Worm (Caenorhabditis elegans): ENCODE measurements around the gene F55B12.2.

Gene F55B12.2

DNA sequence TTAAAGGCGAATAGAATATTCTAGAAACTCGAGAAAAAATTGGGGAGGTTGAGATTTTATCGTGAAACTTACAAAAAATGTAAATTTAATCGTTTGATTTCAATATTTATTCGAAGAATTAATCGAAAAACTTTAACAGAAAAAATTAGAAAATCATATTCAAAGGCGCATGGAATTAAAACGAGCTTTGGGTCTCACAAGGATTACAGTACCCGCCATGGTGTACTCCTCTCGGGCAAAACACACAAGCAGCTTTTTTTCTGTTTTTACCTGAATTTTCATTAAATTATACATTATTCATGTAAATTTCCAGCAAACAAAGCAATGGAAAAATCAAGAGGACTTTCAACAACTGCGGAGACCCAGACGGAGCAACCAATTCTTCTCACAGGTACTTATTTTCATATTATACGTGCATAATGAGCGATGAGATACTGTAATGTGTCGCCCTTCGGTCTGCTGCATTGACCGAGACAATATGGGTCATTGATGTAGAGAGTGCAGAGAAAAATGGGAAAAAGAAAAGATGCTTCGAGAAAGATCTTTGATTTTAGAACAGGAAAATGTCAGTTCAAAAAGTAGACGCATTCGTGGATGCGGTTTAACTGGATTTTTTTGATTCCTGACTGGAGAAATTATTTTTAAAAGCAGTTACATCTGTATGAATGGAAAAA, 29.4 kb downstream of the F55B12.2 start, which contains the start of the genes F53C11.4 and F53C11.5 (continued):
- no peak for TF ChIP-seq sup-37 (GFP tag; optimal IDR thresholded peaks at IDR 0.05)
- no peak for TF ChIP-seq lin-13 (GFP tag; optimal IDR thresholded peaks at IDR 0.05)
- no peak for TF ChIP-seq ceh-8 (GFP tag; optimal IDR thresholded peaks at IDR 0.05)
- TF ChIP-seq efl-3 (GFP tag; optimal IDR thresholded peaks at IDR 0.05): no peak
- peak; percentile 10 for TF ChIP-seq skn-1 (tag; optimal IDR thresholded peaks at IDR 0.05)
- no peak for TF ChIP-seq fkh-8 (tag; optimal IDR thresholded peaks at IDR 0.05)
- peak; percentile 34 for TF ChIP-seq rnt-1 (tag; optimal IDR thresholded peaks at IDR 0.05)
- no peak for TF ChIP-seq nhr-77 (tag; optimal IDR thresholded peaks at IDR 0.05)
- no peak for TF ChIP-seq nhr-47 (tag; optimal IDR thresholded peaks at IDR 0.05)
- no peak for TF ChIP-seq mef-2 (tag; optimal IDR thresholded peaks at IDR 0.05)
- TF ChIP-seq ztf-4 (tag; optimal IDR thresholded peaks at IDR 0.05): no peak
- no peak for TF ChIP-seq hlh-4 (tag; optimal IDR thresholded peaks at IDR 0.05)
- peak; percentile 2 for TF ChIP-seq unc-86 (tag; optimal IDR thresholded peaks at IDR 0.05)
- TF ChIP-seq elt-3 (tag; optimal IDR thresholded peaks at IDR 0.05): peak in 2 of 6 experiments; percentile 31 to 40
- TF ChIP-seq alr-1 (tag; optimal IDR thresholded peaks at IDR 0.05; ENCODE audit: borderline replicate concordance): no peak
- no peak for TF ChIP-seq unc-30 (tag; optimal IDR thresholded peaks at IDR 0.05)
- no peak for TF ChIP-seq hlh-17 (GFP tag; optimal IDR thresholded peaks at IDR 0.05; ENCODE audit: borderline replicate concordance)
- TF ChIP-seq tlp-1 (tag; optimal IDR thresholded peaks at IDR 0.05): no peak
- no peak for TF ChIP-seq nhr-90 (tag; optimal IDR thresholded peaks at IDR 0.05; ENCODE audit: poor library complexity)
- no peak for TF ChIP-seq swsn-7 (tag; optimal IDR thresholded peaks at IDR 0.05)
- no peak for TF ChIP-seq ets-5 (GFP tag; IDR thresholded peaks at IDR 0.05)
- TF ChIP-seq nhr-76 (tag; optimal IDR thresholded peaks at IDR 0.05): no peak
- TF ChIP-seq lir-3 (tag; optimal IDR thresholded peaks at IDR 0.05; ENCODE audit: poor library complexity): peak; percentile 15
- no peak for TF ChIP-seq C34B4.2 (tag; optimal IDR thresholded peaks at IDR 0.05)
- TF ChIP-seq nhr-237 (tag; optimal IDR thresholded peaks at IDR 0.05): no peak
- TF ChIP-seq aly-2 (tag; optimal IDR thresholded peaks at IDR 0.05): no peak
- TF ChIP-seq pqm-1 (tag; optimal IDR thresholded peaks at IDR 0.05): peak; percentile 23
- no peak for TF ChIP-seq lin-15B (tag; optimal IDR thresholded peaks at IDR 0.05)
- no peak for TF ChIP-seq unc-130 (tag; optimal IDR thresholded peaks at IDR 0.05)
- no peak for TF ChIP-seq C16A3.4 (tag; optimal IDR thresholded peaks at IDR 0.05)
- TF ChIP-seq ceh-90 (tag; optimal IDR thresholded peaks at IDR 0.05): no peak
- no peak for TF ChIP-seq zip-4 (GFP tag; optimal IDR thresholded peaks at IDR 0.05)
- no peak for TF ChIP-seq fkh-4 (tag; optimal IDR thresholded peaks at IDR 0.05; ENCODE audit: borderline replicate concordance)
- peak; percentile 53 to 81 for TF ChIP-seq lsy-2 (tag; optimal IDR thresholded peaks at IDR 0.05)
- TF ChIP-seq nhr-11 (tag; optimal IDR thresholded peaks at IDR 0.05): no peak
- no peak for TF ChIP-seq lin-39 (tag; optimal IDR thresholded peaks at IDR 0.05)
- peak; percentile 67 for TF ChIP-seq mep-1 (tag; optimal IDR thresholded peaks at IDR 0.05)
- TF ChIP-seq nhr-71 (tag; optimal IDR thresholded peaks at IDR 0.05): no peak
- no peak for TF ChIP-seq zag-1 (tag; optimal IDR thresholded peaks at IDR 0.05)
- TF ChIP-seq unc-62 (GFP tag; optimal IDR thresholded peaks at IDR 0.05): no peak
- TF ChIP-seq F16B12.6 (tag; optimal IDR thresholded peaks at IDR 0.05): no peak
- TF ChIP-seq nhr-85 (tag): no peak
- no peak; the same call in 1 of the 2 replicates for TF ChIP-seq nhr-19 (GFP tag; conservative IDR thresholded peaks at IDR 0.05)
- no peak for TF ChIP-seq ces-1 (GFP tag; optimal IDR thresholded peaks at IDR 0.05)
- TF ChIP-seq sptf-1 (tag; optimal IDR thresholded peaks at IDR 0.05): no peak
- no peak for TF ChIP-seq isw-1 (GFP tag; IDR thresholded peaks at IDR 0.05)
- no peak for TF ChIP-seq C04F5.9 (tag; optimal IDR thresholded peaks at IDR 0.05)
- no peak for TF ChIP-seq egl-27 (tag; optimal IDR thresholded peaks at IDR 0.05)
- TF ChIP-seq mab-9 (GFP tag; IDR thresholded peaks at IDR 0.05): no peak
- no peak for TF ChIP-seq egl-13 (tag; optimal IDR thresholded peaks at IDR 0.05)
- TF ChIP-seq jun-1 (tag; optimal IDR thresholded peaks at IDR 0.05): peak; percentile 30
- TF ChIP-seq ceh-88 (GFP tag; IDR thresholded peaks at IDR 0.05): no peak
- no peak for TF ChIP-seq nhr-84 (tag; optimal IDR thresholded peaks at IDR 0.05)
